Worm (Caenorhabditis elegans): Measurements from ENCODE around the gene nhr-247.

DNA sequence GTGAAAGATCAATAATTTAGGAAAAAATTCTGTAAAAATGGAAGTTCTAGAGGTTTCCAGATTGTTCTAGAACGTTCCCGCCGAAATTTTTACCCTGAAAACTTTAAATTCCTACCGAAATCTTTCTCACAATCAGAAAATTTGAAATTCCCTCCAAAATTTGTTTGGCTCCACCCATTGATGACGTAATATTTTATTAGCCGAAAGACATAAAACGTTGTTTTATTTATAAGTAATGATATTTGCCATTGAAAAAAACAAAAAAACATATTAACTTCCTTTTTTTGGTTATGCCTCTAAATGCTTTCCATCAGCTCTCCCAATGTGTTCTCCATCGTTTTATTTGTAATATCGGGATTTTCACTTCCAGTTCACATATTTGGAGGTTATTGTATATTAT lies 7.5 kb downstream of the nhr-247 start, which contains the start of gene srh-295:
- no peak for TF ChIP-seq ces-1 (GFP tag; optimal IDR thresholded peaks at IDR 0.05)
- TF ChIP-seq pha-4 (GFP tag; IDR thresholded peaks at IDR 0.05): no peak
- no peak for TF ChIP-seq pha-4 (tag; optimal IDR thresholded peaks at IDR 0.05)
- TF ChIP-seq ztf-11 (tag; optimal IDR thresholded peaks at IDR 0.05): no peak
